Worm (Caenorhabditis elegans) whole organism, late embryonic: ENCODE data around the gene ZK856.18.

Experiments used
- F13H6.1 ChIP-seq: sonication (generic microtip); optimal IDR thresholded peaks from 2 replicates; lab custom pipeline; 2016; ENCODE audit warnings: missing genetic modification characterization, missing compliant biosample characterization
- K02D7.2 ChIP-seq: sonication (generic microtip); optimal IDR thresholded peaks from 2 replicates; lab custom pipeline; 2017; ENCODE audit warnings: mild to moderate bottlenecking, missing genetic modification characterization, missing compliant biosample characterization
- Y22D7AL.16 ChIP-seq: sonication (generic microtip); optimal IDR thresholded peaks from 2 replicates; lab custom pipeline; 2016; ENCODE audit warnings: missing genetic modification characterization, missing compliant biosample characterization
- ceh-14 ChIP-seq: sonication (generic microtip); optimal IDR thresholded peaks from 2 replicates; lab custom pipeline; 2016; ENCODE audit warnings: missing genotype, missing genetic modification characterization, missing compliant biosample characterization
- ceh-18 ChIP-seq: sonication (generic microtip); optimal IDR thresholded peaks from 2 replicates; lab custom pipeline; 2016; ENCODE audit warnings: missing genetic modification characterization, missing compliant biosample characterization
- ceh-19 ChIP-seq: fragments of 200-800 bp; sonication (Bioruptor generic); optimal IDR thresholded peaks from 2 replicates; lab custom pipeline; 2018; ENCODE audit warnings: mild to moderate bottlenecking, missing genetic modification characterization, missing compliant biosample characterization
- ceh-2 ChIP-seq: sonication (generic microtip); optimal IDR thresholded peaks from 2 replicates; lab custom pipeline; 2016; ENCODE audit warnings: missing genotype, missing genetic modification characterization, missing compliant biosample characterization
- ceh-24 ChIP-seq: sonication (generic microtip); optimal IDR thresholded peaks from 2 replicates; lab custom pipeline; 2016; ENCODE audit warnings: mild to moderate bottlenecking, missing genetic modification characterization, missing compliant biosample characterization
- ceh-30 ChIP-seq: fragments of 150-350 bp; optimal IDR thresholded peaks from 2 replicates; lab custom pipeline; 2014; ENCODE audit warnings: missing biosample characterization, missing genetic modification characterization
- ceh-34 ChIP-seq: sonication (generic microtip); optimal IDR thresholded peaks from 2 replicates; lab custom pipeline; 2016; ENCODE audit warnings: mild to moderate bottlenecking, missing genetic modification characterization, missing compliant biosample characterization
- ceh-45 ChIP-seq: fragments of 200-800 bp; sonication (Bioruptor generic); IDR thresholded peaks from 2 replicates; pipeline ENCODE4 v1.3.6; 2022; ENCODE audit warnings: missing genetic modification reagents, missing genetic modification characterization, missing compliant biosample characterization
- ceh-9 ChIP-seq: sonication (generic microtip); optimal IDR thresholded peaks from 2 replicates; lab custom pipeline; 2016; ENCODE audit warnings: mild to moderate bottlenecking, missing genetic modification characterization, inconsistent platforms, missing compliant biosample characterization
- che-1 ChIP-seq: sonication (generic microtip); optimal IDR thresholded peaks from 2 replicates; lab custom pipeline; 2016; ENCODE audit warnings: mild to moderate bottlenecking, missing genetic modification characterization, missing compliant biosample characterization
- dmd-4 ChIP-seq: sonication (generic microtip); optimal IDR thresholded peaks from 2 replicates; lab custom pipeline; 2016; ENCODE audit warnings: borderline replicate concordance, missing genetic modification characterization, missing compliant biosample characterization
- dve-1 ChIP-seq: sonication (generic microtip); optimal IDR thresholded peaks from 2 replicates; lab custom pipeline; 2017; ENCODE audit warnings: antibody characterized with exemption, mild to moderate bottlenecking, missing genetic modification characterization, missing compliant biosample characterization
- eyg-1 ChIP-seq: sonication (generic microtip); optimal IDR thresholded peaks from 2 replicates; lab custom pipeline; 2016; ENCODE audit warnings: missing genotype, missing genetic modification characterization, missing compliant biosample characterization
- fkh-10 ChIP-seq: fragments of 150-350 bp; optimal IDR thresholded peaks from 2 replicates; lab custom pipeline; 2014; ENCODE audit warnings: missing biosample characterization, missing genetic modification reagents, missing genetic modification characterization
- fkh-6 ChIP-seq: sonication (generic microtip); optimal IDR thresholded peaks from 2 replicates; lab custom pipeline; 2016; ENCODE audit warnings: missing genetic modification characterization, missing compliant biosample characterization
- gmeb-2 ChIP-seq: sonication (generic microtip); optimal IDR thresholded peaks from 2 replicates; lab custom pipeline; 2016; ENCODE audit warnings: missing genetic modification characterization, inconsistent platforms, missing compliant biosample characterization
- hlh-15 ChIP-seq: sonication (generic microtip); optimal IDR thresholded peaks from 2 replicates; lab custom pipeline; 2016; ENCODE audit warnings: missing genetic modification characterization, missing compliant biosample characterization
- hlh-8 ChIP-seq: sonication (generic microtip); optimal IDR thresholded peaks from 2 replicates; lab custom pipeline; 2016; ENCODE audit warnings: missing genotype, missing genetic modification characterization, missing compliant biosample characterization
- lim-6 ChIP-seq: sonication (generic microtip); optimal IDR thresholded peaks from 2 replicates; lab custom pipeline; 2016; ENCODE audit warnings: missing genetic modification characterization, missing compliant biosample characterization
- lin-11 ChIP-seq: fragments of 200-800 bp; sonication (Bioruptor generic); optimal IDR thresholded peaks from 2 replicates; lab custom pipeline; 2018; ENCODE audit warnings: mild to moderate bottlenecking, missing genetic modification characterization, missing compliant biosample characterization
- madf-2 ChIP-seq: sonication (generic microtip); optimal IDR thresholded peaks from 2 replicates; lab custom pipeline; 2017; ENCODE audit warnings: missing genetic modification characterization, missing compliant biosample characterization
- mec-3 ChIP-seq: sonication (generic microtip); optimal IDR thresholded peaks from 2 replicates; lab custom pipeline; 2016; ENCODE audit warnings: borderline replicate concordance, missing genetic modification characterization, missing compliant biosample characterization
- nfya-1 ChIP-seq: sonication (generic microtip); optimal IDR thresholded peaks from 2 replicates; lab custom pipeline; 2017; ENCODE audit warnings: missing genetic modification characterization, mild to moderate bottlenecking, missing compliant biosample characterization, antibody characterized with exemption, moderate library complexity
- pag-3 ChIP-seq: sonication (generic microtip); optimal IDR thresholded peaks from 2 replicates; lab custom pipeline; 2016; ENCODE audit warnings: missing compliant biosample characterization, missing genetic modification characterization, borderline replicate concordance
- pat-9 ChIP-seq: fragments of 200-800 bp; sonication (Bioruptor generic); optimal IDR thresholded peaks from 2 replicates; lab custom pipeline; 2018; ENCODE audit warnings: mild to moderate bottlenecking, missing genetic modification characterization, moderate library complexity, missing compliant biosample characterization
- pha-2 ChIP-seq: sonication (generic microtip); optimal IDR thresholded peaks from 2 replicates; lab custom pipeline; 2017; ENCODE audit warnings: mild to moderate bottlenecking, missing genetic modification characterization, missing compliant biosample characterization
- pros-1 ChIP-seq: fragments of 150-350 bp; optimal IDR thresholded peaks from 2 replicates; lab custom pipeline; 2014; ENCODE audit warnings: missing biosample characterization, missing genetic modification reagents, missing genetic modification characterization
- ref-2 ChIP-seq: sonication (generic microtip); optimal IDR thresholded peaks from 2 replicates; lab custom pipeline; 2016; ENCODE audit warnings: missing genetic modification characterization, missing compliant biosample characterization
- sox-4 ChIP-seq: sonication (generic microtip); optimal IDR thresholded peaks from 2 replicates; lab custom pipeline; 2017; ENCODE audit warnings: mild to moderate bottlenecking, missing genetic modification characterization, inconsistent platforms, missing compliant biosample characterization
- tbx-2 ChIP-seq: sonication (generic microtip); optimal IDR thresholded peaks from 2 replicates; lab custom pipeline; 2016; ENCODE audit warnings: missing genetic modification characterization, missing compliant biosample characterization
- tbx-7 ChIP-seq: sonication (generic microtip); optimal IDR thresholded peaks from 2 replicates; lab custom pipeline; 2016; ENCODE audit warnings: missing genotype, missing genetic modification characterization, missing compliant biosample characterization
- ttx-3 ChIP-seq: sonication (generic microtip); optimal IDR thresholded peaks from 2 replicates; lab custom pipeline; 2016; ENCODE audit warnings: missing genetic modification reagents, missing genetic modification characterization, missing compliant biosample characterization
- unc-3 ChIP-seq, 2 experiments: fragments of 200-800 bp in 1 of 2; sonication (Bioruptor generic) in 1 of 2; sonication (generic microtip) in 1 of 2; conservative IDR thresholded peaks in 1 of 2; optimal IDR thresholded peaks in 1 of 2; 2 replicates each; pipeline versions ENCODE4 v1.3.6 to Lab custom; 2016 to 2022; ENCODE audit warnings: missing compliant biosample characterization in 2 of 2, missing genetic modification characterization in 2 of 2, missing genetic modification reagents in 1 of 2
- unc-42 ChIP-seq: sonication (generic microtip); optimal IDR thresholded peaks from 2 replicates; lab custom pipeline; 2016; ENCODE audit warnings: missing genotype, missing genetic modification characterization, missing compliant biosample characterization
- unc-86 ChIP-seq: sonication (generic microtip); optimal IDR thresholded peaks from 2 replicates; lab custom pipeline; 2016; ENCODE audit warnings: missing genetic modification characterization, missing compliant biosample characterization
- zip-5 ChIP-seq: sonication (generic microtip); optimal IDR thresholded peaks from 2 replicates; lab custom pipeline; 2016; ENCODE audit warnings: missing genetic modification characterization, missing compliant biosample characterization
- ztf-16 ChIP-seq: sonication (generic microtip); optimal IDR thresholded peaks from 2 replicates; lab custom pipeline; 2017; ENCODE audit warnings: missing genetic modification characterization, missing compliant biosample characterization

ZK856.18 gene

ce11 chrV:10222007-10222406 is 36.2 kb upstream of the ZK856.18 start, which contains the start of gene C12D8.20:
Gene C12D8.20, plus strand, starts transcription at chrV:10222307.
- no peak for TF ChIP-seq lin-11
- no peak for TF ChIP-seq unc-3 (GFP tag; conservative IDR thresholded peaks at IDR 0.05; lab: Robert Waterston, UW)
- TF ChIP-seq unc-3 (tag; optimal IDR thresholded peaks at IDR 0.05; lab: Kevin White, UChicago): no peak
- TF ChIP-seq mec-3: no peak
- no peak for TF ChIP-seq fkh-10
- TF ChIP-seq ref-2 (tag; lab: Kevin White, UChicago): no peak
- no peak for TF ChIP-seq nfya-1 (tag; lab: Kevin White, UChicago)
- no peak for TF ChIP-seq ceh-30
- TF ChIP-seq madf-2 (tag; lab: Kevin White, UChicago): no peak
- no peak for TF ChIP-seq K02D7.2
- TF ChIP-seq fkh-6 (tag; lab: Kevin White, UChicago): no peak
- no peak for TF ChIP-seq hlh-8 (tag; lab: Kevin White, UChicago)
- TF ChIP-seq tbx-7 (tag; lab: Kevin White, UChicago): no peak
- TF ChIP-seq zip-5 (tag; lab: Kevin White, UChicago): no peak
- TF ChIP-seq ceh-14: no peak

- TF ChIP-seq hlh-15 (tag; lab: Kevin White, UChicago) (no peak), ceh-45 (GFP tag; lab: Robert Waterston, UW) (no peak), ceh-34 (tag; lab: Kevin White, UChicago) (no peak), pat-9 (no peak), ceh-18 (tag; lab: Kevin White, UChicago) (no peak), ttx-3 (no peak), fkh-6 (tag; lab: Kevin White, UChicago) (no peak), unc-42 (tag; lab: Kevin White, UChicago) (no peak)
Measured at ce11 chrV:10221317-10221716, 35.5 kb upstream of the ZK856.18 start, which contains the start of the genes fipr-5 and fipr-9. Gene fipr-5, minus strand, starts transcription at chrV:10221417. Gene fipr-9, plus strand, starts transcription at chrV:10221662.

DNA sequence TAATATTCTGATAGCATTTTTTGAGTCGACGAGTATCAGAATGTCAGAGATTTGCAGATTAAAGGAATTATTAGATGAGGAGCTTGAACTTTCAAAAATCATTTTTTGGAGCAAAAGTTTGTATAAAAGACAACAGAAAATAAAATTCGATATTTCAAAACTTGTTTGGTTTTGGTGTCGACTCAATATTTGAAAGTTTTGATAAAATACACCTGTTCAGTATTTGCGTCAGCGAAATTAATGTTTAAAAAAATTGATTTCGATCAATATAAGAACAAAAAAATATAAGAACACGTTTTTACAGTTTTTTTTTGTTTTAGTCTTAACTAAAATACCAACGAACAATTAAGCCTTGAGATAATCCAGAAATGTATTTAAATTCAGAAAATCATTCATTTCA is 34.8 kb upstream of the ZK856.18 start, which contains the start of gene C12D8.13:
C12D8.13 (minus strand) TSS at position 101 of the 400 bp plus-strand sequence.
- TF ChIP-seq pag-3 (tag; lab: Kevin White, UChicago) (no peak), che-1 (tag; lab: Kevin White, UChicago) (no peak), ceh-18 (tag; lab: Kevin White, UChicago) (no peak), sox-4 (tag; lab: Kevin White, UChicago) (no peak), pha-2 (tag; lab: Kevin White, UChicago) (no peak), dmd-4 (tag; lab: Kevin White, UChicago) (no peak), unc-86 (tag; lab: Kevin White, UChicago) (no peak), ceh-9 (tag; lab: Kevin White, UChicago) (no peak), F13H6.1 (tag; lab: Kevin White, UChicago) (no peak), Y22D7AL.16 (no peak), zip-5 (tag; lab: Kevin White, UChicago) (no peak), fkh-10 (no peak), dve-1 (tag; lab: Kevin White, UChicago) (no peak), ceh-2 (no peak), K02D7.2 (no peak), pros-1 (tag; lab: Kevin White, UChicago) (no peak)

ce11 chrV:10216724-10217123 is 30.9 kb upstream of the ZK856.18 start, which contains the start of gene ZK856.14:
Gene ZK856.14, plus strand, starts transcription at chrV:10217024.
- TF ChIP-seq pros-1 (tag; lab: Kevin White, UChicago) (no peak), hlh-15 (tag; lab: Kevin White, UChicago) (no peak), ceh-14 (no peak), eyg-1 (no peak), zip-5 (tag; lab: Kevin White, UChicago) (no peak), ceh-19 (no peak), fkh-6 (tag; lab: Kevin White, UChicago) (no peak), sox-4 (tag; lab: Kevin White, UChicago) (no peak), lim-6 (no peak), ceh-24 (no peak), pat-9 (no peak), fkh-10 (no peak), ztf-16 (no peak), ceh-30 (no peak), madf-2 (tag; lab: Kevin White, UChicago) (no peak), gmeb-2 (tag; lab: Kevin White, UChicago) (no peak), tbx-2 (no peak)
- TF ChIP-seq, all 69 proteins: peak for 0
